Fruit fly (Drosophila melanogaster) whole organism, embryonic: Measurements from ENCODE around the gene CG13924.

Source experiments
- Adf1 ChIP-seq: fragments of 200-800 bp; sonication (Bioruptor generic); IDR thresholded peaks from 2 replicates; pipeline ENCODE4 v1.3.6; 2022; ENCODE audit warnings: missing biosample characterization, missing genetic modification characterization
- CG10209 ChIP-seq: fragments of 200-800 bp; sonication (Bioruptor generic); optimal IDR thresholded peaks from 3 replicates; lab custom pipeline; 2017; ENCODE audit warnings: missing biosample characterization, mild to moderate bottlenecking, missing genetic modification characterization, missing genetic modification reagents
- CG10267 ChIP-seq: fragments of 200-800 bp; sonication (Bioruptor generic); optimal IDR thresholded peaks from 2 replicates; lab custom pipeline; 2018; ENCODE audit warnings: missing biosample characterization, mild to moderate bottlenecking, missing genetic modification characterization, moderate library complexity
- CG10654 ChIP-seq: fragments of 200-800 bp; sonication (Bioruptor generic); optimal IDR thresholded peaks from 2 replicates; lab custom pipeline; 2016; ENCODE audit warnings: missing biosample characterization, missing genetic modification characterization
- CG12299 ChIP-seq: fragments of 200-800 bp; sonication (Bioruptor generic); optimal IDR thresholded peaks from 2 replicates; lab custom pipeline; 2018; ENCODE audit warnings: missing biosample characterization, mild to moderate bottlenecking, missing genetic modification characterization
- CG13894 ChIP-seq: fragments of 200-800 bp; sonication (Bioruptor generic); optimal IDR thresholded peaks from 3 replicates; lab custom pipeline; 2018; ENCODE audit warnings: missing biosample characterization, mild to moderate bottlenecking, missing genetic modification characterization, moderate library complexity
- CG16815 ChIP-seq: fragments of 200-800 bp; sonication (Bioruptor generic); optimal IDR thresholded peaks from 3 replicates; lab custom pipeline; 2017; ENCODE audit warnings: missing biosample characterization, mild to moderate bottlenecking, missing genetic modification characterization
- CG17186 ChIP-seq: fragments of 200-800 bp; sonication (Bioruptor generic); optimal IDR thresholded peaks from 3 replicates; lab custom pipeline; 2017; ENCODE audit warnings: missing biosample characterization, missing genetic modification reagents, missing genetic modification characterization
- CG17612 ChIP-seq: fragments of 200-800 bp; sonication (Bioruptor generic); IDR thresholded peaks from 2 replicates; pipeline ENCODE4 v1.3.6; 2022; ENCODE audit warnings: missing biosample characterization, missing genetic modification characterization
- CG2889 ChIP-seq: fragments of 200-800 bp; sonication (Bioruptor generic); IDR thresholded peaks from 3 replicates; pipeline ENCODE4 v1.3.6; 2022; ENCODE audit warnings: missing biosample characterization, missing genetic modification characterization
- CG3407 ChIP-seq: fragments of 200-800 bp; sonication (Bioruptor generic); optimal IDR thresholded peaks from 2 replicates; lab custom pipeline; 2018; ENCODE audit warnings: missing biosample characterization, mild to moderate bottlenecking, missing genetic modification characterization
- CG4282 ChIP-seq: fragments of 200-800 bp; sonication (Bioruptor generic); optimal IDR thresholded peaks from 2 replicates; lab custom pipeline; 2016; ENCODE audit warnings: missing biosample characterization, missing genetic modification characterization
- CG4360 ChIP-seq: fragments of 200-800 bp; sonication (Bioruptor generic); IDR thresholded peaks from 2 replicates; pipeline ENCODE4 v1.3.6; 2022; ENCODE audit warnings: missing biosample characterization, missing genetic modification characterization
- CG4424 ChIP-seq: fragments of 200-800 bp; sonication (Bioruptor generic); optimal IDR thresholded peaks from 3 replicates; lab custom pipeline; 2016; ENCODE audit warnings: missing biosample characterization, missing genetic modification characterization
- CG4820 ChIP-seq: fragments of 200-800 bp; sonication (Bioruptor generic); optimal IDR thresholded peaks from 3 replicates; lab custom pipeline; 2016; ENCODE audit warnings: missing biosample characterization, missing genetic modification characterization
- CG6254 ChIP-seq: fragments of 200-800 bp; sonication (Bioruptor generic); optimal IDR thresholded peaks from 3 replicates; lab custom pipeline; 2017; ENCODE audit warnings: mild to moderate bottlenecking, missing biosample characterization, missing genetic modification reagents, missing genetic modification characterization
- CG6854 ChIP-seq: fragments of 200-800 bp; sonication (Bioruptor generic); optimal IDR thresholded peaks from 3 replicates; lab custom pipeline; 2017; ENCODE audit warnings: missing biosample characterization, mild to moderate bottlenecking, missing genetic modification characterization
- CG7786 ChIP-seq: fragments of 200-800 bp; sonication (Bioruptor generic); optimal IDR thresholded peaks from 2 replicates; lab custom pipeline; 2016; ENCODE audit warnings: missing biosample characterization, missing genetic modification characterization
- CG8924 ChIP-seq: fragments of 200-800 bp; optimal IDR thresholded peaks from 3 replicates; lab custom pipeline; 2019; ENCODE audit warnings: missing biosample characterization, mild to moderate bottlenecking, missing genetic modification characterization, moderate library complexity
- Dbx ChIP-seq: fragments of 200-800 bp; sonication (Bioruptor generic); IDR thresholded peaks from 3 replicates; pipeline ENCODE4 v1.3.6; 2022; ENCODE audit warnings: missing biosample characterization, missing genetic modification characterization
- E2f1 ChIP-seq: fragments of 200-800 bp; sonication (Bioruptor generic); IDR thresholded peaks from 2 replicates; pipeline ENCODE4 v1.3.6; 2022; ENCODE audit warnings: missing biosample characterization, missing genetic modification characterization
- HHEX ChIP-seq: fragments of 200-800 bp; sonication (Bioruptor generic); optimal IDR thresholded peaks from 3 replicates; lab custom pipeline; 2017; ENCODE audit warnings: missing biosample characterization, mild to moderate bottlenecking, missing genetic modification characterization, missing genetic modification reagents
- MESR4 ChIP-seq: fragments of 200-800 bp; sonication (Bioruptor generic); optimal IDR thresholded peaks from 2 replicates; lab custom pipeline; 2018; ENCODE audit warnings: missing biosample characterization, mild to moderate bottlenecking, missing genetic modification characterization, moderate library complexity
- NK7.1 ChIP-seq: fragments of 200-800 bp; sonication (Bioruptor generic); optimal IDR thresholded peaks from 3 replicates; lab custom pipeline; 2016; ENCODE audit warnings: missing biosample characterization, missing genetic modification characterization
- Nf-YC ChIP-seq: fragments of 200-800 bp; optimal IDR thresholded peaks from 3 replicates; lab custom pipeline; 2019; ENCODE audit warnings: missing biosample characterization, mild to moderate bottlenecking, missing genetic modification characterization, moderate library complexity
- NfI ChIP-seq: fragments of 200-800 bp; sonication (Bioruptor generic); optimal IDR thresholded peaks from 3 replicates; lab custom pipeline; 2018; ENCODE audit warnings: missing biosample characterization, mild to moderate bottlenecking, missing genetic modification characterization, moderate library complexity
- Spps ChIP-seq: fragments of 200-800 bp; sonication (Bioruptor generic); optimal IDR thresholded peaks from 2 replicates; lab custom pipeline; 2018; ENCODE audit warnings: missing biosample characterization, mild to moderate bottlenecking, missing genetic modification characterization
- Stat92E ChIP-seq, 3 experiments: fragments of >200 bp in 2 of 3; fragments of 200-800 bp in 1 of 3; sonication (Bioruptor generic) in 1 of 3; optimal IDR thresholded peaks; 2 replicates each; lab custom pipeline; 2017 to 2019; ENCODE audit warnings: missing biosample characterization in 3 of 3, missing genetic modification characterization in 3 of 3, mild to moderate bottlenecking in 1 of 3, moderate library complexity in 1 of 3
- Tbp ChIP-seq: fragments of >200 bp; optimal IDR thresholded peaks from 2 replicates; lab custom pipeline; 2018; ENCODE audit warnings: missing biosample characterization, missing genetic modification characterization
- aop ChIP-seq: fragments of 200-800 bp; sonication (Bioruptor generic); IDR thresholded peaks from 2 replicates; pipeline ENCODE4 v1.3.6; 2022; ENCODE audit warnings: missing biosample characterization, missing genetic modification characterization
- ash1 ChIP-seq: fragments of 200-800 bp; sonication (Bioruptor generic); optimal IDR thresholded peaks from 2 replicates; lab custom pipeline; 2018; ENCODE audit warnings: missing biosample characterization, mild to moderate bottlenecking, missing genetic modification characterization
- cato ChIP-seq: fragments of 200-800 bp; sonication (Bioruptor generic); optimal IDR thresholded peaks from 2 replicates; lab custom pipeline; 2016; ENCODE audit warnings: missing biosample characterization, missing genetic modification characterization, borderline replicate concordance
- caup ChIP-seq: fragments of 200-800 bp; sonication (Bioruptor generic); optimal IDR thresholded peaks from 3 replicates; lab custom pipeline; 2017; ENCODE audit warnings: missing biosample characterization, mild to moderate bottlenecking, missing genetic modification characterization, moderate library complexity; ENCODE audit not compliant: severe bottlenecking
- chinmo ChIP-seq: fragments of 200-800 bp; sonication (Bioruptor generic); IDR thresholded peaks from 4 replicates; pipeline ENCODE4 v1.3.6; 2022; ENCODE audit warnings: missing biosample characterization, missing genetic modification characterization; ENCODE audit not compliant: partially characterized antibody
- crp ChIP-seq, 2 experiments: fragments of 200-800 bp; sonication (Bioruptor generic); optimal IDR thresholded peaks; 2 replicates in 1 of 2; 3 replicates in 1 of 2; lab custom pipeline; 2017; ENCODE audit warnings: missing biosample characterization in 2 of 2, missing genetic modification characterization in 2 of 2, mild to moderate bottlenecking in 1 of 2, moderate library complexity in 1 of 2
- dmrt11E ChIP-seq: fragments of 200-800 bp; sonication (Bioruptor generic); optimal IDR thresholded peaks from 3 replicates; lab custom pipeline; 2018; ENCODE audit warnings: missing biosample characterization, mild to moderate bottlenecking, missing genetic modification characterization, moderate library complexity
- fd3F ChIP-seq: fragments of 200-800 bp; sonication (Bioruptor generic); optimal IDR thresholded peaks from 2 replicates; lab custom pipeline; 2018; ENCODE audit warnings: missing biosample characterization, mild to moderate bottlenecking, missing genetic modification characterization, moderate library complexity
- gt ChIP-seq: fragments of 200-800 bp; sonication (Bioruptor generic); IDR thresholded peaks from 2 replicates; pipeline ENCODE4 v1.3.6; 2022; ENCODE audit warnings: missing biosample characterization, missing genetic modification characterization
- insv ChIP-seq, 2 experiments: fragments of 200-800 bp; sonication (Bioruptor generic); optimal IDR thresholded peaks; 3 replicates each; lab custom pipeline; 2016 to 2018; ENCODE audit warnings: missing biosample characterization in 2 of 2, missing genetic modification characterization in 2 of 2
- lola ChIP-seq, 3 experiments: fragments of >200 bp in 2 of 3; fragments of 200-800 bp in 1 of 3; sonication (Bioruptor generic) in 1 of 3; optimal IDR thresholded peaks; 2 replicates each; lab custom pipeline; 2017 to 2019; ENCODE audit warnings: missing biosample characterization in 3 of 3, missing genetic modification characterization in 3 of 3, mild to moderate bottlenecking in 1 of 3, moderate library complexity in 1 of 3
- nerfin-1 ChIP-seq: fragments of 200-800 bp; sonication (Bioruptor generic); optimal IDR thresholded peaks from 3 replicates; lab custom pipeline; 2019; ENCODE audit warnings: missing biosample characterization, mild to moderate bottlenecking, missing genetic modification characterization, moderate library complexity
- rib ChIP-seq: fragments of 200-800 bp; sonication (Bioruptor generic); IDR thresholded peaks from 2 replicates; pipeline ENCODE4 v1.3.6; 2022; ENCODE audit warnings: missing biosample characterization, missing genetic modification characterization
- run ChIP-seq: fragments of 200-800 bp; sonication (Bioruptor generic); optimal IDR thresholded peaks from 3 replicates; lab custom pipeline; 2018; ENCODE audit warnings: missing biosample characterization, mild to moderate bottlenecking, missing genetic modification characterization
- sd ChIP-seq: fragments of 200-800 bp; sonication (Bioruptor generic); optimal IDR thresholded peaks from 3 replicates; lab custom pipeline; 2018; ENCODE audit warnings: missing biosample characterization, mild to moderate bottlenecking, missing genetic modification characterization, moderate library complexity
- seq ChIP-seq: fragments of 200-800 bp; sonication (Bioruptor generic); IDR thresholded peaks from 2 replicates; pipeline ENCODE4 v1.3.6; 2022; ENCODE audit warnings: missing biosample characterization, missing genetic modification characterization
- stwl ChIP-seq: fragments of 200-800 bp; sonication (Bioruptor generic); optimal IDR thresholded peaks from 3 replicates; lab custom pipeline; 2018; ENCODE audit warnings: missing biosample characterization, mild to moderate bottlenecking, missing genetic modification characterization, moderate library complexity
- tll ChIP-seq, 2 experiments: fragments of 200-800 bp in 1 of 2; fragments of >200 bp in 1 of 2; sonication (Bioruptor generic) in 1 of 2; optimal IDR thresholded peaks; 2 replicates each; lab custom pipeline; 2017 to 2019; ENCODE audit warnings: missing biosample characterization in 2 of 2, missing genetic modification characterization in 2 of 2, mild to moderate bottlenecking in 1 of 2, moderate library complexity in 1 of 2
- twi ChIP-seq: fragments of 200-800 bp; optimal IDR thresholded peaks from 2 replicates; lab custom pipeline; 2019; ENCODE audit warnings: missing biosample characterization, mild to moderate bottlenecking, missing genetic modification characterization, moderate library complexity
- unpg ChIP-seq: fragments of 200-800 bp; sonication (Bioruptor generic); optimal IDR thresholded peaks from 3 replicates; lab custom pipeline; 2018; ENCODE audit warnings: missing biosample characterization, mild to moderate bottlenecking, missing genetic modification characterization, moderate library complexity

CG13924 gene

dm6 chr3L:1886125-1886544 is 16.3 kb downstream of the CG13924 start (continued):
- TF ChIP-seq CG17612 (GFP tag; lab: Robert Waterston, UW) (no peak; the same call in 1 of the 2 replicates), Nf-YC (tag; lab: Kevin White, UChicago) (peak; percentile 18), CG17186 (GFP tag; lab: Kevin White, UChicago) (peak; percentile 49), NfI (GFP tag; lab: Kevin White, UChicago) (peak; percentile 70), ash1 (no peak), chinmo (GFP tag; lab: Robert Waterston, UW) (no peak), crp (GFP tag; optimal IDR thresholded peaks at IDR 0.05; lab: Kevin White, UChicago) (peak in 1 of 2 experiments; percentile 28), Tbp (GFP tag; lab: Kevin White, UChicago) (no peak), CG3407 (GFP tag; lab: Kevin White, UChicago) (peak; percentile 77), E2f1 (GFP tag; lab: Robert Waterston, UW) (peak; percentile 57; the same call in 1 of the 2 replicates), CG2889 (peak; percentile 67; the same call in 2 of the 3 replicates), CG7786 (GFP tag; lab: Kevin White, UChicago) (peak; percentile 76), cato (GFP tag; lab: Kevin White, UChicago) (peak; percentile 61), CG4424 (peak; percentile 86), dmrt11E (tag; lab: Kevin White, UChicago) (peak; percentile 89), CG6854 (GFP tag; lab: Kevin White, UChicago) (no peak), Stat92E (GFP tag; optimal IDR thresholded peaks at IDR 0.05; lab: Kevin White, UChicago) (no peak), caup (peak; percentile 40), insv (GFP tag; optimal IDR thresholded peaks at IDR 0.05; lab: Kevin White, UChicago) (no peak), CG4360 (GFP tag; lab: Robert Waterston, UW) (peak; percentile 90), MESR4 (peak; percentile 6), CG4282 (peak; percentile 67), HHEX (GFP tag; lab: Kevin White, UChicago) (peak; percentile 72), CG12299 (tag; lab: Kevin White, UChicago) (peak; percentile 27), NK7.1 (GFP tag; lab: Kevin White, UChicago) (peak; percentile 59), twi (tag; lab: Kevin White, UChicago) (peak; percentile 58), gt (GFP tag; lab: Robert Waterston, UW) (peak; percentile 61), lola (GFP tag; optimal IDR thresholded peaks at IDR 0.05; lab: Kevin White, UChicago) (peak in 1 of 3 experiments; percentile 85), CG10654 (GFP tag; lab: Kevin White, UChicago) (peak; percentile 80), CG10209 (GFP tag; lab: Kevin White, UChicago) (peak; percentile 77), run (peak; percentile 24), stwl (tag; lab: Kevin White, UChicago) (peak; percentile 57), Dbx (GFP tag; lab: Robert Waterston, UW) (no peak; the same call in 2 of the 3 replicates), Adf1 (GFP tag; lab: Robert Waterston, UW) (no peak), CG16815 (GFP tag; lab: Kevin White, UChicago) (peak; percentile 79), CG10267 (tag; lab: Kevin White, UChicago) (peak; percentile 76), sd (tag; lab: Kevin White, UChicago) (no peak), fd3F (peak; percentile 37), rib (GFP tag; lab: Robert Waterston, UW) (peak; percentile 26; the same call in 1 of the 2 replicates), aop (GFP tag; lab: Robert Waterston, UW) (peak; percentile 63), Spps (tag; lab: Kevin White, UChicago) (peak; percentile 56), CG6254 (peak; percentile 80), seq (GFP tag; lab: Robert Waterston, UW) (no peak), nerfin-1 (tag; lab: Kevin White, UChicago) (peak; percentile 78), CG4820 (GFP tag; lab: Kevin White, UChicago) (peak; percentile 88), CG13894 (tag; lab: Kevin White, UChicago) (no peak), CG8924 (peak; percentile 85), tll (GFP tag; optimal IDR thresholded peaks at IDR 0.05; lab: Kevin White, UChicago) (peak in 1 of 2 experiments; percentile 36), unpg (GFP tag; lab: Kevin White, UChicago) (peak; percentile 83)
